Fruit fly (Drosophila melanogaster): ENCODE measurements around the gene Slc45-1.

Gene Slc45-1

dm6 chr3L:9208704-9209405, at the start of gene Slc45-1:
Slc45-1 (minus strand) TSS chr3L:9208853.
- TF ChIP-seq CG8159 (tag; optimal IDR thresholded peaks at IDR 0.05), result peak; percentile 63
- TF ChIP-seq CG10348 (GFP tag; IDR thresholded peaks at IDR 0.05), result no peak
- TF ChIP-seq Pif1B (GFP tag; optimal IDR thresholded peaks at IDR 0.05), result peak; percentile 24
- peak; percentile 43 for TF ChIP-seq CG17806 (tag; optimal IDR thresholded peaks at IDR 0.05)
- no peak for TF ChIP-seq Snoo (tag; optimal IDR thresholded peaks at IDR 0.05)
- no peak for TF ChIP-seq CG34367 (tag; optimal IDR thresholded peaks at IDR 0.05)
- peak; percentile 15; the same call in 1 of the 2 replicates for TF ChIP-seq CG32121 (GFP tag; IDR thresholded peaks at IDR 0.05)
- TF ChIP-seq rn (GFP tag; IDR thresholded peaks at IDR 0.05), result no peak
- no peak for TF ChIP-seq Pif1A (GFP tag; optimal IDR thresholded peaks at IDR 0.05)
- peak; percentile 41; the same call in 1 of the 3 replicates for TF ChIP-seq fd96Ca (GFP tag; IDR thresholded peaks at IDR 0.05)
- TF ChIP-seq EcR (GFP tag; optimal IDR thresholded peaks at IDR 0.05), result no peak
- TF ChIP-seq CG8301 (tag; optimal IDR thresholded peaks at IDR 0.05), result peak; percentile 58
- peak; percentile 41; the same call in 1 of the 2 replicates for TF ChIP-seq Ets98B (GFP tag; IDR thresholded peaks at IDR 0.05)
- TF ChIP-seq CG13204 (GFP tag; optimal IDR thresholded peaks at IDR 0.05), result no peak
- TF ChIP-seq CG14655 (GFP tag; optimal IDR thresholded peaks at IDR 0.05), result peak; percentile 84
- TF ChIP-seq CG12605 (GFP tag; IDR thresholded peaks at IDR 0.05), result 0 out of 2 replicates have a peak, but pooled peaks have one; percentile 8
- TF ChIP-seq gl (tag; optimal IDR thresholded peaks at IDR 0.05), result no peak
- TF ChIP-seq CG15710 (tag; optimal IDR thresholded peaks at IDR 0.05), result peak; percentile 52
- no peak for TF ChIP-seq D1 (tag; optimal IDR thresholded peaks at IDR 0.05)
- peak; percentile 66 for TF ChIP-seq CG9948 (tag; optimal IDR thresholded peaks at IDR 0.05)
- no peak for TF ChIP-seq CG4496 (GFP tag; IDR thresholded peaks at IDR 0.05)

dm6 chr3L:9255172-9255571, 46.5 kb upstream of the Slc45-1 start:
- TF ChIP-seq CG14655 (GFP tag; optimal IDR thresholded peaks at IDR 0.05) (no peak), CG12605 (GFP tag; IDR thresholded peaks at IDR 0.05) (no peak), fd96Ca (GFP tag; IDR thresholded peaks at IDR 0.05) (no peak), CG10348 (GFP tag; IDR thresholded peaks at IDR 0.05) (no peak), EcR (GFP tag; optimal IDR thresholded peaks at IDR 0.05) (no peak), CG32121 (GFP tag; IDR thresholded peaks at IDR 0.05) (no peak), rn (GFP tag; IDR thresholded peaks at IDR 0.05) (no peak), CG4496 (GFP tag; IDR thresholded peaks at IDR 0.05) (no peak), CG8159 (tag; optimal IDR thresholded peaks at IDR 0.05) (no peak), Pif1B (GFP tag; optimal IDR thresholded peaks at IDR 0.05) (no peak), gl (tag; optimal IDR thresholded peaks at IDR 0.05) (no peak), Pif1A (GFP tag; optimal IDR thresholded peaks at IDR 0.05) (no peak), CG13204 (GFP tag; optimal IDR thresholded peaks at IDR 0.05) (no peak), CG34367 (tag; optimal IDR thresholded peaks at IDR 0.05) (no peak), D1 (tag; optimal IDR thresholded peaks at IDR 0.05) (no peak), CG8301 (tag; optimal IDR thresholded peaks at IDR 0.05) (no peak), CG9948 (tag; optimal IDR thresholded peaks at IDR 0.05) (no peak)

- TF ChIP-seq CG14655 (GFP tag; optimal IDR thresholded peaks at IDR 0.05), result no peak
- 0 out of 3 replicates have a peak, but pooled peaks have one; percentile 29 for TF ChIP-seq fd96Ca (GFP tag; IDR thresholded peaks at IDR 0.05)
- no peak for TF ChIP-seq Pif1A (GFP tag; optimal IDR thresholded peaks at IDR 0.05)
These were observed 43.0 kb upstream of the Slc45-1 start, which contains the start of gene GluRIB for dm6 chr3L:9251678-9252077. GluRIB (plus strand) TSS chr3L:9251978.

dm6 chr3L:9249925-9250324, 41.3 kb upstream of the Slc45-1 start, which contains the start of gene CG4477:
CG4477 (plus strand) TSS chr3L:9250225.
- no peak for TF ChIP-seq CG32121 (GFP tag; IDR thresholded peaks at IDR 0.05)

dm6 chr3L:9236548-9236947, 27.9 kb upstream of the Slc45-1 start, which contains the start of gene CG4483:
CG4483 (minus strand) TSS chr3L:9236648.
- TF ChIP-seq gl (tag; optimal IDR thresholded peaks at IDR 0.05), result no peak
- TF ChIP-seq CG17806 (tag; optimal IDR thresholded peaks at IDR 0.05), result no peak
- no peak for TF ChIP-seq CG32121 (GFP tag; IDR thresholded peaks at IDR 0.05)

dm6 chr3L:9211302-9211930, 2.8 kb upstream of the Slc45-1 start, which contains the start of gene CG4476:
CG4476 (plus strand) TSS chr3L:9211880.
- TF ChIP-seq CG13204 (GFP tag; optimal IDR thresholded peaks at IDR 0.05), result no peak
- no peak for TF ChIP-seq Pif1B (GFP tag; optimal IDR thresholded peaks at IDR 0.05)
- TF ChIP-seq CG10348 (GFP tag; IDR thresholded peaks at IDR 0.05), result no peak
- TF ChIP-seq CG9948 (tag; optimal IDR thresholded peaks at IDR 0.05), result no peak
- TF ChIP-seq CG14655 (GFP tag; optimal IDR thresholded peaks at IDR 0.05), result no peak
- no peak for TF ChIP-seq CG12605 (GFP tag; IDR thresholded peaks at IDR 0.05)
- no peak for TF ChIP-seq CG34367 (tag; optimal IDR thresholded peaks at IDR 0.05)
- TF ChIP-seq CG4496 (GFP tag; IDR thresholded peaks at IDR 0.05), result no peak
- TF ChIP-seq CG15710 (tag; optimal IDR thresholded peaks at IDR 0.05), result no peak
- TF ChIP-seq EcR (GFP tag; optimal IDR thresholded peaks at IDR 0.05), result no peak
- TF ChIP-seq CG17806 (tag; optimal IDR thresholded peaks at IDR 0.05), result no peak
- no peak for TF ChIP-seq CG8301 (tag; optimal IDR thresholded peaks at IDR 0.05)
- TF ChIP-seq D1 (tag; optimal IDR thresholded peaks at IDR 0.05), result no peak

Measured in whole organism, pupa.